Fruit fly (Drosophila melanogaster) whole organism, prepupa: ENCODE data around the gene CG7218.

ENCODE experiments used
- CG16779 ChIP-seq: fragments of 200-800 bp; sonication (Bioruptor generic); optimal IDR thresholded peaks from 3 replicates; lab custom pipeline; 2017; ENCODE audit warnings: missing biosample characterization, mild to moderate bottlenecking, missing genetic modification characterization
- CG8632 ChIP-seq: fragments of 200-800 bp; sonication (Bioruptor generic); optimal IDR thresholded peaks from 3 replicates; lab custom pipeline; 2016; ENCODE audit warnings: missing biosample characterization, missing genetic modification characterization

dm6 chr3R:18125023-18125630 lies 39.1 kb downstream of the CG7218 start:
- TF ChIP-seq CG16779, result peak; percentile 47
- TF ChIP-seq CG8632 (GFP tag; lab: Kevin White, UChicago), result peak; percentile 66
